Worm (Caenorhabditis elegans) whole organism, mixed stage, embryonic: Measurements from ENCODE around the gene phat-7.

Experiments
- M03D4.4 ChIP-seq: sonication (generic microtip); optimal IDR thresholded peaks from 2 replicates; lab custom pipeline; 2017; ENCODE audit warnings: mild to moderate bottlenecking, missing genetic modification characterization, missing compliant biosample characterization
- bed-3 ChIP-seq: fragments of 200-800 bp; sonication (Bioruptor generic); optimal IDR thresholded peaks from 3 replicates; lab custom pipeline; 2018; ENCODE audit warnings: mild to moderate bottlenecking, missing genetic modification characterization, moderate library complexity, missing compliant biosample characterization
- blmp-1 ChIP-seq: fragments of 150-350 bp; optimal IDR thresholded peaks from 2 replicates; lab custom pipeline; 2014; ENCODE audit warnings: missing biosample characterization, missing genetic modification characterization
- ceh-39 ChIP-seq: fragments of 150-350 bp; optimal IDR thresholded peaks from 2 replicates; lab custom pipeline; 2014; ENCODE audit warnings: missing biosample characterization, missing genetic modification characterization
- ceh-43 ChIP-seq: fragments of 200-800 bp; sonication (Bioruptor generic); optimal IDR thresholded peaks from 2 replicates; lab custom pipeline; 2018; ENCODE audit warnings: mild to moderate bottlenecking, missing genetic modification characterization, moderate library complexity, missing compliant biosample characterization
- ceh-83 ChIP-seq: fragments of 200-800 bp; sonication (Bioruptor generic); optimal IDR thresholded peaks from 2 replicates; lab custom pipeline; 2018; ENCODE audit warnings: mild to moderate bottlenecking, missing genetic modification characterization, missing compliant biosample characterization
- cnd-1 ChIP-seq: fragments of 200-800 bp; sonication (Bioruptor generic); optimal IDR thresholded peaks from 2 replicates; lab custom pipeline; 2018; ENCODE audit warnings: mild to moderate bottlenecking, missing genetic modification characterization, missing compliant biosample characterization
- drap-1 ChIP-seq: fragments of 200-800 bp; sonication (Bioruptor generic); optimal IDR thresholded peaks from 3 replicates; lab custom pipeline; 2018; ENCODE audit warnings: mild to moderate bottlenecking, missing genetic modification characterization, missing compliant biosample characterization
- flh-1 ChIP-seq: fragments of 200-800 bp; sonication (Bioruptor generic); optimal IDR thresholded peaks from 2 replicates; lab custom pipeline; 2018; ENCODE audit warnings: mild to moderate bottlenecking, missing genetic modification characterization, moderate library complexity, missing compliant biosample characterization
- ham-2 ChIP-seq: fragments of 200-800 bp; sonication (Bioruptor generic); optimal IDR thresholded peaks from 2 replicates; lab custom pipeline; 2018; ENCODE audit warnings: mild to moderate bottlenecking, missing genetic modification characterization, missing compliant biosample characterization
- hlh-1 ChIP-seq: fragments of 150-350 bp; optimal IDR thresholded peaks from 2 replicates; lab custom pipeline; 2014; ENCODE audit warnings: missing biosample characterization, missing genetic modification reagents, missing genetic modification characterization
- lin-13 ChIP-seq: fragments of 150-350 bp; optimal IDR thresholded peaks from 2 replicates; lab custom pipeline; 2014; ENCODE audit warnings: missing biosample characterization, missing genetic modification characterization
- lsy-2 ChIP-seq: fragments of 150-350 bp; optimal IDR thresholded peaks from 2 replicates; lab custom pipeline; 2014; ENCODE audit warnings: missing biosample characterization, missing genetic modification characterization
- mab-5 ChIP-seq: fragments of 150-350 bp; optimal IDR thresholded peaks from 2 replicates; lab custom pipeline; 2014; ENCODE audit warnings: missing biosample characterization, missing genetic modification characterization
- mep-1 ChIP-seq: fragments of 150-350 bp; optimal IDR thresholded peaks from 2 replicates; lab custom pipeline; 2017; ENCODE audit warnings: missing biosample characterization, missing genetic modification reagents, missing genetic modification characterization, inconsistent platforms
- mls-2 ChIP-seq: sonication (generic microtip); optimal IDR thresholded peaks from 2 replicates; lab custom pipeline; 2016; ENCODE audit warnings: mild to moderate bottlenecking, missing genetic modification characterization, moderate library complexity, missing compliant biosample characterization
- nhr-12 ChIP-seq: fragments of 150-350 bp; optimal IDR thresholded peaks from 2 replicates; lab custom pipeline; 2014; ENCODE audit warnings: missing biosample characterization, missing genetic modification characterization
- nhr-2 ChIP-seq: fragments of 150-350 bp; optimal IDR thresholded peaks from 2 replicates; lab custom pipeline; 2014; ENCODE audit warnings: missing biosample characterization, missing genetic modification characterization
- nhr-237 ChIP-seq: fragments of 150-350 bp; optimal IDR thresholded peaks from 2 replicates; lab custom pipeline; 2014; ENCODE audit warnings: missing biosample characterization, missing genetic modification characterization
- snpc-4 ChIP-seq: fragments of 150-350 bp; optimal IDR thresholded peaks from 2 replicates; lab custom pipeline; 2014; ENCODE audit warnings: missing biosample characterization, missing genetic modification characterization
- sptf-1 ChIP-seq: sonication (generic microtip); optimal IDR thresholded peaks from 2 replicates; lab custom pipeline; 2017; ENCODE audit warnings: mild to moderate bottlenecking, missing genetic modification characterization, moderate library complexity, missing compliant biosample characterization
- unc-120 ChIP-seq: sonication (generic microtip); optimal IDR thresholded peaks from 2 replicates; lab custom pipeline; 2017; ENCODE audit warnings: missing genetic modification characterization, missing compliant biosample characterization; ENCODE audit not compliant: poor library complexity, severe bottlenecking
- unc-39 ChIP-seq: fragments of 150-350 bp; optimal IDR thresholded peaks from 2 replicates; lab custom pipeline; 2014; ENCODE audit warnings: missing biosample characterization, missing genetic modification characterization
- unc-62 ChIP-seq: fragments of 150-350 bp; optimal IDR thresholded peaks from 2 replicates; lab custom pipeline; 2014; ENCODE audit warnings: missing biosample characterization, missing genetic modification reagents, missing genetic modification characterization
- zip-8 ChIP-seq: fragments of 150-350 bp; optimal IDR thresholded peaks from 2 replicates; lab custom pipeline; 2014; ENCODE audit warnings: missing biosample characterization, missing genetic modification characterization

Gene phat-7

DNA sequence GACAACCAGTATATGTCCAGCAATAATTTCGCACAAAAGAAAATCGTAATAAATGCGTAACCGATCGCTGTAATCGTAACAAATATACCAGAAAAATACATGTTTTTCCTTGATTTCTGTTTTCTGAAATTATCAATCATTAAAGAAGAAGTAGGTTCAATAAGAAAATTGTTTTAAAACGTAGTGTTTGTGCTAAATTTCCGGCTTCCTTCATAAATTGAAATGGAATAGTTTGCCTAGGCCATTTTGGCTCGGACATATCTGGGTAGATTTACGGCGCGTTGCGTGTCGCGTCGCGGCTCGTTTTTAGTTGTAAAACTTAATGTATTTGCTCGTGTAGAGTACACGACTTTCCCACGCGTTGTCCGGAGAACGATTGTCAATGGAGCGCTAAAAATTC is 36.7 kb downstream of the phat-7 start, which contains the start of gene F38H12.5:
Gene F38H12.5, minus strand, starts transcription at position 101 of the 400 bp plus-strand sequence.
- TF ChIP-seq bed-3 (no peak), ceh-83 (GFP tag; lab: Kevin White, UChicago) (no peak), flh-1 (GFP tag; lab: Kevin White, UChicago) (no peak), sptf-1 (tag; lab: Kevin White, UChicago) (no peak), drap-1 (GFP tag; lab: Kevin White, UChicago) (no peak), snpc-4 (tag; lab: Kevin White, UChicago) (no peak), zip-8 (tag; lab: Kevin White, UChicago) (no peak), mab-5 (no peak), unc-62 (GFP tag; lab: Kevin White, UChicago) (no peak), blmp-1 (no peak), M03D4.4 (no peak), cnd-1 (tag; lab: Kevin White, UChicago) (no peak), mep-1 (tag; lab: Kevin White, UChicago) (no peak), mls-2 (tag; lab: Kevin White, UChicago) (no peak), ceh-43 (GFP tag; lab: Kevin White, UChicago) (no peak), nhr-2 (tag; lab: Kevin White, UChicago) (no peak), nhr-237 (no peak), lin-13 (tag; lab: Kevin White, UChicago) (no peak), hlh-1 (tag; lab: Kevin White, UChicago) (no peak), unc-39 (tag; lab: Kevin White, UChicago) (no peak)

DNA sequence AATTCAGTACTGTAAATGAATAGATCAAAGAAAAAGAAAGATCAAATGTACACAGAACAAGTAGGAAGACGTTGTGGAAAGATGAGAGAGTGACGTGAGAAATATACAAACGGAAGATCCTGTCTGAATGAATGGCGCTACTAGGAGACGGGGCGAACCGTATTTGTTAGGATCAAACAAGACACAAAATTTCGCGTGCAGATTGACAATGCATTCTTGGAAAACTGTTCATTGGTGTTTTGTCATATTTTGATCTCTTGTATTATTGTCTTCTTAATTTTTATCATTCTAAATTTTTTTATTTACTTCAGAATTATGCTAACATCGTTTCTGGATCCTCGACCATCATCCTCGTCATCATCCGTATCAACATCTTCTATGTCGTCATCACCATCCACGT is 48.5 kb downstream of the phat-7 start, which contains the start of gene nhr-181:
Gene nhr-181, plus strand, starts transcription at position 301 of the 400 bp plus-strand sequence.
- no peak for TF ChIP-seq lsy-2 (tag; lab: Kevin White, UChicago)
- no peak for TF ChIP-seq mab-5
- no peak for TF ChIP-seq snpc-4 (tag; lab: Kevin White, UChicago)
- no peak for TF ChIP-seq bed-3
- no peak for TF ChIP-seq nhr-12
- no peak for TF ChIP-seq ham-2 (GFP tag; lab: Kevin White, UChicago)
- TF ChIP-seq unc-39 (tag; lab: Kevin White, UChicago) = no peak
- TF ChIP-seq unc-120 (tag; lab: Kevin White, UChicago) = no peak
- no peak for TF ChIP-seq lin-13 (tag; lab: Kevin White, UChicago)
- no peak for TF ChIP-seq nhr-2 (tag; lab: Kevin White, UChicago)
- no peak for TF ChIP-seq ceh-39
- no peak for TF ChIP-seq M03D4.4
- no peak for TF ChIP-seq sptf-1 (tag; lab: Kevin White, UChicago)
- TF ChIP-seq ceh-83 (GFP tag; lab: Kevin White, UChicago) = no peak
- no peak for TF ChIP-seq flh-1 (GFP tag; lab: Kevin White, UChicago)
- TF ChIP-seq unc-62 (GFP tag; lab: Kevin White, UChicago) = no peak
- no peak for TF ChIP-seq mls-2 (tag; lab: Kevin White, UChicago)
